Worm (Caenorhabditis elegans) whole organism, L4/young adult: ENCODE measurements around the gene slcr-46.2.

ENCODE experiments used
- W03F9.2 ChIP-seq: fragments of 150-350 bp; optimal IDR thresholded peaks from 2 replicates; lab custom pipeline; 2014; ENCODE audit warnings: missing biosample characterization, missing genetic modification characterization
- dao-5 ChIP-seq: sonication (generic microtip); optimal IDR thresholded peaks from 2 replicates; lab custom pipeline; 2016; ENCODE audit warnings: missing genotype, missing genetic modification characterization, moderate library complexity, missing compliant biosample characterization
- him-1 ChIP-seq: sonication (generic microtip); optimal IDR thresholded peaks from 2 replicates; lab custom pipeline; 2016; ENCODE audit warnings: missing genotype, missing genetic modification reagents, missing genetic modification characterization, missing compliant biosample characterization

Gene slcr-46.2

DNA sequence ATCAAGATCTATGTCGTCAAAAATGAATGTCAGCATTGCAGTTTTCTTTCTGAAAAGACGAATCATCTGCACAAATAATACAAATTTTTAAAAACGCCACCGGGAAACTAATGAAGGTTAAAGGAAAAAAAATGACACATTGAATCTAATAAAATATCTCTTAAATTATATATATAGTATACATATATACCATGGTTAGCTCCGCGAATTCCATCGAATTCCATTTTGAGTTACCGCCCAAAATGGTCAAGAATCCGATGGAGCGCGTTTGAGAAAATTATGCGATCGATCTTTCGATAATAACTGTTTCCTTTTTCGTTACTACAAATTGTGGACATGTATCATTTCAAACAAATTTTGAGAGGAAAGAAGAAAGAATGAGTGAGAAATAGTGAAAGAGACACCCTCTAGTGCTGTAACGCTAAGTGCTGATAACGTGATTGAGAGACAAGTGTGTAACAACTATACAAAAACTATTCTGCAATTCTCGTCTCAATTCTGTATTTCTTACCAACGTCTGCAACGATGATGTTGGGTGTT lies 15.4 kb upstream of the slcr-46.2 start, which contains the start of the genes C25F9.6 and C25F9.10:
TSS of gene C25F9.6 (minus strand) at position 51 of the 540 bp plus-strand sequence.
TSS of gene C25F9.10 (plus strand) at position 454 of the 540 bp plus-strand sequence.
- TF ChIP-seq dao-5 (tag; lab: Kevin White, UChicago) (no peak), W03F9.2 (tag; lab: Kevin White, UChicago) (no peak), him-1 (tag; lab: Kevin White, UChicago) (no peak)

DNA sequence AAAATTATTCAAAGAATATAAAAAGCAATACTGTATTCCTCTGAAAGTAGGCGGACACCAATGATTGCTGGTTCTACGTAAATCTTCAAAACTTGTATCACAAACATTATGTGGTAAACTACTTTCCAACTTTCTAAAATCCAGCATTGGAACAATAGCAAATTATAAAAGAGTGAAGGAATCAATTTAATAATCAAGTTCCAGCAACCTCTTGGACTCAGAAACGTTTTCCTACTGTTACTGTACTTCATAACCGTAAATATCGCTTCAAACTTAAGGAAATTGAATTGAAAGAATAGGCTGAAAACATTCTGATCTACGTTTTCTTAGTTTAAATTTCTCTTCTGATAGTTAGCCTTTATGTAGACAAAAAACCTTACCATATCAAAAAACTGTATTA lies 13.7 kb upstream of the slcr-46.2 start:
- no peak for TF ChIP-seq him-1 (tag; lab: Kevin White, UChicago)
- TF ChIP-seq W03F9.2 (tag; lab: Kevin White, UChicago) = no peak
- no peak for TF ChIP-seq dao-5 (tag; lab: Kevin White, UChicago)

DNA sequence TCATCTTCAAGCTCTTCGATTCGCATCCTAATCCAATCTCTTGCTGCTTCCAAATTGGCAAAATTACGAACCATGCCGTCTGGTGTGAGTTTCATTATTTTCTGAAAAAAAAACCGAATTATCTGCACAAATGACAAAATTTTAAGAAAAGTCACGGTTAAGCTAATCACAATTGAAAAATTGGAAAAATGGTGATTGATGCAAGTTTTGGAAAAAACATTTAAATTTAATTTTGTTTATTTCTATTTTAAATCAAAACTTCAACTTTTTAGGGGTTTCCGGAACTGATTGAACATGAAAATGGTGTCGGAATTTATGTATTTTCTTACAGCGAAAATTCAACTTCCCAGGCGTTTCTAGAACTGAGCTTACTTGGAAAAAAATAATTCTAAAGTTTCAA lies 12.9 kb upstream of the slcr-46.2 start, which contains the start of gene C25F9.12:
TSS of gene C25F9.12 (minus strand) at position 101 of the 400 bp plus-strand sequence.
- TF ChIP-seq him-1 (tag; lab: Kevin White, UChicago) = no peak

DNA sequence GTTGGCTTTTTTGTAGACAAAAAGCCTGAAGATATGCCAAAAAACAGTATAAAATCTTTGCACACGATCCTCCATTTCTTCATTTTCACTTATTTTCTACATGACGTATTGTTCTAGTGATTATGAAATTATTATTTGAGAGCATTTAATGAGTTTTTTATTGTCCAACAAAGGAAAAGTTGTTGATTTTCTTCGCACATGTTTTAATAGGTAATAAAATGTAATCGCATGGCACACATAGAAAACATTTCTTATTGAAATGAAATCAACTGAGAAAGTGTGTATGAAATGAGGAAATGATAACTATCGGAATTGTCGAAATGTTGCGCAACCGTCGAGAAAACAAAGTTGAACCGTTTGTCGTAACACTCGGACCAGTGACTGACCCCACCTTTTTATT lies 11.5 kb upstream of the slcr-46.2 start:
- no peak for TF ChIP-seq dao-5 (tag; lab: Kevin White, UChicago)
- no peak for TF ChIP-seq W03F9.2 (tag; lab: Kevin White, UChicago)
- TF ChIP-seq him-1 (tag; lab: Kevin White, UChicago) = no peak

DNA sequence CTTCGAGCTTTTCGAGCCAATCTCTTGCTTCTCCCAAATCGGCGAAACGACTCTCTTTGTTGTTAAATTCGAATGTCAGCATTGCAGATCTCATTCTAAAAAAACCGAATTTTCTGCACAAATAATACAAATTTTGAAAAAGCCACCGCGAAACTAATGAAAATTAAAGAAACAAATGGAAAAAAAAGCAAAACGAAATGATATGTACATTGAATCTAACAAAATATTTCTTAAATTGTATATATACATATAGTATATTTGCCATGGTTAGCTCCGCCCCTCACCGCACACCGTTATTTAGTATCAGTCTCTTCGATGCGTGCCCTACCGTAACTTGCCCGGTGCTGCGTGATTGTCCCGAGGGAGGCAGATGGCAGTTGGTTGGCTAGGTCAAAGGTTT lies 10.7 kb upstream of the slcr-46.2 start, which contains the start of gene srw-86:
TSS of gene srw-86 (minus strand) at position 101 of the 400 bp plus-strand sequence.
- no peak for TF ChIP-seq W03F9.2 (tag; lab: Kevin White, UChicago)
- no peak for TF ChIP-seq dao-5 (tag; lab: Kevin White, UChicago)
- TF ChIP-seq him-1 (tag; lab: Kevin White, UChicago) = no peak

DNA sequence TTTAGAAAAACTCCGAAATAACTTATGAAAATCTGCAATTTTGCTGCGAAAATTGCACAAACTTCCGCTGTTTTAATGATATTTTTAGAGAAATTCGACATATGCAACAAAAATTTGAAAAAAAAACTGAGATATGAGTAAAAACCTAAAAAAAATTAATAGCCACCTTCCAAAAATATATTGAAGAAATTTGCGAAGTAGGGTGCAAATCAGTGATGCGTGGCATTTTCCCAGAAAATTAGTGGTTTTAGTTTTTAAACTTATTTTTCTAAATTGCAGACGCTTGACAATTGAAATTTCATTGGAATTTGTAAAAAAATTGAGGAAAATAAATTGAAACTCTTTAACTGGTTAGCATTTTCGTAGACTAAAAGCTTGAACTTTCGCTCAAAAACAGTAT lies 9.0 kb upstream of the slcr-46.2 start, which contains the start of gene C25F9.13:
TSS of gene C25F9.13 (minus strand) at position 101 of the 400 bp plus-strand sequence.
- no peak for TF ChIP-seq him-1 (tag; lab: Kevin White, UChicago)

DNA sequence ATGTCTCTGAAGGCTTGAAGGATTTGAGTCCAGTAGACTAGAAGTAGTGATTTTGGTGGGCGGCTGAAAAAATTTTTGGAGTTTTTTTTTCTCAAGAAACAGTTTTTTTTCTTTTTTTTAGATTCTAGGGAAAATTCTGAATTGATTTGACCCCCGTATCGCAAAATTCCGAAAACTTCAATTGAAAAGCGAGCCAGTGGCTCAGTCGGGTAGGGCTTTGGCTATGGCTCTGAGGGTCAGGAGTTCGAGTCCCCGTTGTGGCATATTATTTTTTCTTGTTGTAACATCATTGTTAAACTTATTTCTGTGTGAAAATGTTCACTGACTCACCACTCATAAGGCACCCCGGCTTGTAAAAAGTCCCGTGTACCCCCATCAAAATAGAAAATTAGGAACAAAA lies 8.5 kb upstream of the slcr-46.2 start:
- TF ChIP-seq dao-5 (tag; lab: Kevin White, UChicago) = no peak
- no peak for TF ChIP-seq him-1 (tag; lab: Kevin White, UChicago)
- TF ChIP-seq W03F9.2 (tag; lab: Kevin White, UChicago) = no peak

DNA sequence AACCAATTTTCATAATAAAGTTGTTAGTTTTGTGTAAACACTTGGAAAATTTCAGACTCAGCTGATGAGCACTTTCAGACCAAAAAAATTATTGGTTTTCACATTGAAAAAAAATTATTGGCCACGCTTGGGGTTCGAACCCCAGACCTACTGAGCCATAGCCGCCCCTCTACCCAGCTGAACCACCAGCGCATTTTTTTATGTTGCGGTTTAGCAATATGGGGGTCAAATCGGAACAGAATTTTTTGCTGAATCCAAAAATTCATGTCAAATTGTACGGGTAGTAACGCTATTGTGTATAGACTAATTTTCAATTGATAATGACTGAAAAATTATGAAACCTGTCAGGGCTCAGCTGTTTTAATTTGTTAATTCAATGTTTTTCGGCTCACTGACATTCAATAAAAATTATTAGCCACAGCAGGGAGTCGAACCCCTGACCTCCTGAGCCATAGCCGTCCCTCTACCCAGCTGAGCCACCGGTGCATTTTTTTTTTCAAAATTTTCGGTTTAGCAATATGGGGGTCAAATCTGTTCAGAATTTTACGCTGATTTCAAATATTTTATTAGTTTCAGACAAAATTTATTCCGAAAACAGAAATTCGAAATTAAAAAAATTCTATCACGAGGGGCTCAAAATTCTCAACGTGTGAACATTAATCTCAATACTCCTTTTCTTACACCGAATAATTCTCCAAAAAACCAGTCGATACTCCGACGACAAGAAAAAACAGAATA lies 6.8 kb upstream of the slcr-46.2 start:
- TF ChIP-seq him-1 (tag; lab: Kevin White, UChicago) (no peak), dao-5 (tag; lab: Kevin White, UChicago) (no peak), W03F9.2 (tag; lab: Kevin White, UChicago) (no peak)

DNA sequence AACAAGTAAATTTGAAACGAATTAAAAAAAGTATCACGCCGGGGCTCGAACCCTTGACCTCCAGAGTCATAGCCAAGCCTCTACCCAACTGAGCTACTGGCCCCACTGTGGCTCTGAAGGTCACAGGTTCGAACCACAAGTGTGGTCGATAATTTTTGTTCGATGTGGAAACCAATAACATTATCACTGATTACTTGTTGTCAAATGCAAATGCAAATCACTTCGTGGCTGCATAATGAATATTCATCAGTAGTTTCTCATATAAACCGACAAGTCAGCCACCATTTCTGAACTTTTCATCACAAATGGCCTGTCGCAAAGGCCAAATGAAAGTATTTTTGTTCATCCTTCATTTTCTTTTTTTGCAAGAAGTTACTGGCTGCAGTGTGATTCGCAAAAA lies 4.8 kb upstream of the slcr-46.2 start, which contains the start of gene C25F9.8:
TSS of gene C25F9.8 (plus strand) at position 301 of the 400 bp plus-strand sequence.
- no peak for TF ChIP-seq dao-5 (tag; lab: Kevin White, UChicago)
- no peak for TF ChIP-seq him-1 (tag; lab: Kevin White, UChicago)
- no peak for TF ChIP-seq W03F9.2 (tag; lab: Kevin White, UChicago)

DNA sequence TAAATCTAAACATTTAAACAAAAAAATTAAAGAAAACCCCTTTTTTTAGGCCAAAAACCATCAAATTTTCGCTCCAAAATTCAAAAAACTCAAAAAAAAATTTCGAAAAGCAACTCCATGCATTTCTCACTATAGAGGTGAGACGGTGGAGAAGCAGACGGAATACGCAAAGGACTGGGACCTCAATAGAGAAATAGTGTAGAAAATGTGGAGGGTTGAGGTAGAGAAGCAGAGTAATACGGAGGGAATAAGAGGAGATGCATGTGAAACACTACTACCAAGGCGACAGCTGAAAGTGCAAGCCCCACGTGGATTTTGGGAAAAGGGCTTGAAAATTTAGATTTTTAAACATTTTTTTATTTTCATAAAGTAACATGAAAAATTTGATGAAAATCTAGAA lies 1.3 kb upstream of the slcr-46.2 start:
- no peak for TF ChIP-seq him-1 (tag; lab: Kevin White, UChicago)
- no peak for TF ChIP-seq dao-5 (tag; lab: Kevin White, UChicago)
- TF ChIP-seq W03F9.2 (tag; lab: Kevin White, UChicago) = no peak

DNA sequence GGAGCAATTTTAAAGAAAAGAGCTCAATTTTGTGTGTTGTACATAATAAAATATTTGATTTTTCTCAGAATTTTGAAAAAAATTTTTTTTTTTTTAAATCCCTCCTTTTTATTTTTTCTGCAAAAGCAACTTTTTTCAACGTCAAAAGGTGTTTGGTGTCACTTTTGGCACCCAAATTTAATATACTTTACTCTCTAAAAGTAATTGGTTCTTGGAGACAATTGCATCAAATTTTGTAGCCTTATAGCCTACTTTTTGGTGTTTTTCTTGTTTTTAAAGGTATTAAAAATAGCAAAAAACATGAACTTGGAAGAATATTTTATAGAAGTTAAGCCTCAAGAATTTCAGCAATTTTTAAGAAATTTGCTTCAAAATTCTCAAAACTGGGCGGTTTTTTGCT lies 9.0 kb downstream of the slcr-46.2 start, which contains the start of gene srw-84:
TSS of gene srw-84 (plus strand) at position 301 of the 400 bp plus-strand sequence.
- no peak for TF ChIP-seq dao-5 (tag; lab: Kevin White, UChicago)
- no peak for TF ChIP-seq him-1 (tag; lab: Kevin White, UChicago)
- TF ChIP-seq W03F9.2 (tag; lab: Kevin White, UChicago) = no peak

DNA sequence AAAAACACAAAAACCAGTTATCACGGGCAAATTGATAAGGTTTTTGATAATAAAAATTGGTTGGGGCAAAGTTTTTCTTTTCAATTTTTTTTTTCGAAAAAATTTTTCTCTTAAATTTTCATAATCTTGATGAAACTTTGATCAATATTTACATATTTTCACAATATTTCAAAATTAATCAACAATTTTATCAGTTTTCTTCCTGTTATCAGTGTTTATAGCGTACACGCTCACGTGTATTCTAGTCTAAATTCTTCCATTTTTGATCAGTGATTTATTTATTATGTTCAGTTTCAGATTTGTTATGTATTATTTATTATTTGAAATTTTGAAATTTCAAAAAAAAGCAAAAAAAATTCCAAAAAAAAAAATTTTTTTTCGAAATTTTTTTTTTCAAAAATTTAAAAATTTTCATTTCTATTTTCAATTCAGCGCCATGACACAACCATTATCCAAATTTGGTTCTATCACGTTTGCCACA lies 12.9 kb downstream of the slcr-46.2 start, which contains the start of gene nceh-1:
TSS of gene nceh-1 (plus strand) at position 431 of the 481 bp plus-strand sequence.
- TF ChIP-seq W03F9.2 (tag; lab: Kevin White, UChicago) = no peak
- TF ChIP-seq dao-5 (tag; lab: Kevin White, UChicago) = no peak
- no peak for TF ChIP-seq him-1 (tag; lab: Kevin White, UChicago)

DNA sequence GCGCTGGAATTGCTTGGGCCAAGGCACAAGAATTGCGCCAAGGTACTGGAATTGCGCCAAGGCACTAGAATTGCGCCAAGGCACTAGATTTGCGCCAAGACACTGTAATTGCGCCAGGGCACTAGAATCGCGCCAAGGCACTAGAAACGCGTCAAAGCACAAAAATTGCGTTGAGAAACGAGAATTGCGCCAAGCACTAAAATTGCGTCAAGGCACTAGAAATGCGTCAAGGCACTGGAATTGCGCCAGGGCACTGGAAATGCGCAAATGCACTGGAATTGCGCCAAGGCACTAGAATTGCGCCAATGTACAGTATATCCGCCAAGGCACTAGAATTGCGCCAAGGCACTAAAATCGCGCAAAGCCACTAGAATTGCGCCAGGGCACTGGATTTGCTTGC lies 18.2 kb downstream of the slcr-46.2 start:
- TF ChIP-seq W03F9.2 (tag; lab: Kevin White, UChicago) (no peak), him-1 (tag; lab: Kevin White, UChicago) (no peak), dao-5 (tag; lab: Kevin White, UChicago) (no peak)
